Worm (Caenorhabditis elegans) whole organism, midembryonic: ENCODE measurements around the gene C10A4.3.

ENCODE experiments used
- T22C8.4 ChIP-seq: fragments of 200-800 bp; sonication (Bioruptor generic); IDR thresholded peaks from 2 replicates; pipeline ENCODE4 v1.3.6; 2022; ENCODE audit warnings: missing genetic modification characterization, missing compliant biosample characterization
- cog-1 ChIP-seq: sonication (generic microtip); optimal IDR thresholded peaks from 2 replicates; lab custom pipeline; 2016; ENCODE audit warnings: missing genetic modification characterization, missing compliant biosample characterization
- flt-1 ChIP-seq: fragments of 200-800 bp; sonication (Bioruptor generic); IDR thresholded peaks from 2 replicates; pipeline ENCODE4 v1.3.6; 2022; ENCODE audit warnings: missing genetic modification characterization, missing compliant biosample characterization
- klf-2 ChIP-seq: fragments of 200-800 bp; sonication (Bioruptor generic); conservative IDR thresholded peaks from 2 replicates; pipeline ENCODE4 v1.3.6; 2022; ENCODE audit warnings: missing genetic modification reagents, missing genetic modification characterization, missing compliant biosample characterization
- med-1 ChIP-seq: sonication (generic microtip); optimal IDR thresholded peaks from 2 replicates; lab custom pipeline; 2017; ENCODE audit warnings: missing genetic modification characterization, mild to moderate bottlenecking, missing compliant biosample characterization, antibody characterized with exemption, missing genetic modification reagents; ENCODE audit not compliant: insufficient read depth
- ref-1 ChIP-seq: fragments of 200-800 bp; sonication (Bioruptor generic); conservative IDR thresholded peaks from 2 replicates; pipeline ENCODE4 v1.3.6; 2022; ENCODE audit warnings: missing genetic modification reagents, missing genetic modification characterization, missing compliant biosample characterization
- tab-1 ChIP-seq: fragments of 200-800 bp; sonication (Bioruptor generic); IDR thresholded peaks from 2 replicates; pipeline ENCODE4 v1.3.6; 2022; ENCODE audit warnings: missing genetic modification characterization, missing compliant biosample characterization
- ztf-23 ChIP-seq: fragments of 200-800 bp; sonication (Bioruptor generic); IDR thresholded peaks from 2 replicates; pipeline ENCODE4 v1.3.6; 2022; ENCODE audit warnings: missing genetic modification reagents, missing genetic modification characterization, missing compliant biosample characterization
- ztf-29 ChIP-seq: fragments of 200-800 bp; sonication (Bioruptor generic); IDR thresholded peaks from 2 replicates; pipeline ENCODE4 v1.3.6; 2022; ENCODE audit warnings: missing genetic modification reagents, missing genetic modification characterization, missing compliant biosample characterization

Gene C10A4.3

DNA sequence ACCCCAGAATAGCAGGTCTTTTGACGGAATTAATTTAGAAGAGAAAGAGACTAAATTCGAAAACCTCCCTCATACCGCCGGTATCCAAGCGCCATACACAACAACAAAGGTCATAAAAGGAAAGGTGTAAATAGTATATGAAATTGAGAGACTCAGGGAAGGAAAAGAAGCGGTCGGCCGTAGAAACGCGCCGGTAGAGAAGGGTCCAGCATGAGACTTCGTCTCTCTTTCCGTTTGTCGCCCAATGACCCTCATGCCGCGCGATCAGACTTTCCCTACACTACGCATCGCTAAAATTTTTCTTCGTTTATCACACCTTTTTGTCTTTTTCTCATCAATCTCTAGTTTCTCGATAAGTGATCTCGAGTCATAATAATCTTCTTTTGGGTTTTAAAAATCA is 25.0 kb downstream of the C10A4.3 start:
- TF ChIP-seq ref-1 (no peak), tab-1 (GFP tag; lab: Robert Waterston, UW) (no peak), T22C8.4 (GFP tag; lab: Robert Waterston, UW) (no peak), med-1 (no peak), flt-1 (GFP tag; lab: Robert Waterston, UW) (no peak), cog-1 (no peak), ztf-23 (GFP tag; lab: Robert Waterston, UW) (no peak), klf-2 (GFP tag; lab: Robert Waterston, UW) (no peak), ztf-29 (no peak)

DNA sequence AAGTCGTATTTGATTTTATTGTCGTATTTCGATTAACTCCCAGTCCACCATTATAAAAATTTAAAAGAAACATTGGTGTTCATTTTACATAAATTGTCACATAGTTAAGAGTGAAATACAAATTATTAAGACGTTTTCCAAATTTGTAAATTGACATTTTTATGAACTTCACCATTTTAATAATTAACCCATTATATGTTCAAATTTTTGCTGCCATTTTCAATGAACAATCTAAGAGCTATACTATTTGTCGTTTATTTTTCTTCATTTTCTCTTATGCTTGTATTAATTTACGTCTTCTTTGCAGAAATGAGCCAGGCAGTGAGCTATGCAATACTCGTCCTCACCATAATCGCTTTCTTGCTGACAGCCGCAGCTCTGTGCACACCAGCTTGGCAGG is 25.7 kb downstream of the C10A4.3 start, which contains the start of gene clc-2:
TSS of gene clc-2 (plus strand) at position 301 of the 400 bp plus-strand sequence.
- no peak for TF ChIP-seq flt-1 (GFP tag; lab: Robert Waterston, UW)

DNA sequence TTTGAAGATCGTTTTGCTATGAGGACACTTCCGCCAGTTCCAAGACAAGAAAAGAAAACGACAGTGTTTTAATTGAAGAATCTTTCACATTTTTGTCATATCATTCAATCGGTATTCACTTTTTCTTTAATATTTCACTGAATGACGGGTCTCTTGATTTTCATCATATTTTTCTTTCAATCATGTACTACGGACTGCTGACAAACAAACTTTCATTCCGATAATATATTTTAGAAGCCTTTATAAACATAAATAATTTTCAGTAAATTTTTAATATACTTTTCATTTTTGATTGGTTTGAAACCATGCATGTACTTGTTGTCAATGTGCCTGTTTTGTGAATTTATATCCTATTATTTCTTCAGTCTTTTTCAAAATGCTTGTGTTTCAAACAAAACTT is 27.8 kb downstream of the C10A4.3 start, which contains the start of gene clc-5:
TSS of gene clc-5 (plus strand) at position 301 of the 400 bp plus-strand sequence.
- TF ChIP-seq tab-1 (GFP tag; lab: Robert Waterston, UW): no peak
- no peak for TF ChIP-seq med-1

DNA sequence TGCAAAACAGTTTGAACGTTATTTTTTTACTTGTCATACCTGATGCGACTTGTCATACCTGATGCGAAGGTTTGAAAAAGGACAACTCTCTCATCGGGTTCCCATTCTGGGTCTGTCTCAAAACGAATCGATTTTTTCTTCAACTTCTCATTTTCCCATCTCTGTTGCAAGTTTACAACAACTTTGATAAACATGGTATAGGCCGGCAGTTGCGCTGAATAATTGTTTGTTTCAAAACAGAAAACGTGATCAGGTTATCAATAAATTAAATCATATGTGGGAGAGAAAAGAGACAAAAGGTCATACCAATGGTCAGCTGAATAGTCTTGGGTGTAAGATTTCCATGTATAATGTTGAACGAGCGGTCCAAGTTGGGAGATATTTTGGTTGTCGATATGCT is 31.4 kb downstream of the C10A4.3 start:
- no peak for TF ChIP-seq T22C8.4 (GFP tag; lab: Robert Waterston, UW)
- TF ChIP-seq cog-1: no peak
- no peak for TF ChIP-seq med-1
- TF ChIP-seq klf-2 (GFP tag; lab: Robert Waterston, UW): no peak
- TF ChIP-seq ztf-23 (GFP tag; lab: Robert Waterston, UW): no peak
- no peak for TF ChIP-seq tab-1 (GFP tag; lab: Robert Waterston, UW)
- no peak for TF ChIP-seq ztf-29
- no peak for TF ChIP-seq ref-1
- TF ChIP-seq flt-1 (GFP tag; lab: Robert Waterston, UW): no peak

DNA sequence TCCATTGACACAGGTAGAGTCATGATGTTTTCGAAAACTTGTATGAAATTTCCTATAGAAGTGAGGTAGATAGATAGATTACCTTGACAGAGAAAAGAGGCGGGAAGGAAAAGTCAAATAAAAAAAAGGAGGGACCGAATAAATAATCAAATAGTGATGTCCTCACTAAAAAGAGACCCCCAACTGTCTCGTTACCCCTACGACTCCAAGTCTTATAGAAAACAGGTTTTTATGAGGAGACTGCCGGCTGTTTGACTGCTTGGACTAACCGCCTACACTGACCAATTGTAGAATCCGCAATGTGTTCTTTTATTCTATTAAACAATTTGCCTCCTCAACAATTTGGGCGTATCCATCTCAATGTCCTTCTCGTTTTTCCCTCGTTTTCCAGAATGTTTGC is 32.5 kb downstream of the C10A4.3 start, which contains the start of gene C01C10.2:
TSS of gene C01C10.2 (minus strand) at position 170 of the 400 bp plus-strand sequence.
- no peak for TF ChIP-seq ztf-29
- TF ChIP-seq flt-1 (GFP tag; lab: Robert Waterston, UW): no peak
- no peak for TF ChIP-seq med-1
- TF ChIP-seq tab-1 (GFP tag; lab: Robert Waterston, UW): no peak
- no peak for TF ChIP-seq ref-1
- TF ChIP-seq cog-1: no peak
- TF ChIP-seq ztf-23 (GFP tag; lab: Robert Waterston, UW): no peak
- no peak for TF ChIP-seq klf-2 (GFP tag; lab: Robert Waterston, UW)
- no peak for TF ChIP-seq T22C8.4 (GFP tag; lab: Robert Waterston, UW)

DNA sequence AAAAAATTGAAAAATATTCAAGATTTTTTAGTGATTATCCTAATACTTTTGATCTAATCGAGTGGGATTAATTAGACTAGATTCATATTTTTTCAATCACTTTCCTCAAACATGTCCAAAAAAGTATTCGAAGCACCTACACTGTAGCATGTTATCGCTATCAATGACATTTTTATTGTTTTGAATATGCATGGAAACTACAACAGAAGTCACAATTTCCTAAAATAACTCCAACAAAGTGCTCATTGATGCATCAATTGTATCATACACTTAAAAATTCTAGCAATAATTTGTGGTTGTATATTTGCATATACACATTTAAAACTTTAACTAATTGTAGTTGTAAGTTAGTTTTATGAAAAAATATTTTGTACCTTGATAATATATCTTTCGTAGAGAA is 34.6 kb downstream of the C10A4.3 start:
- TF ChIP-seq ztf-23 (GFP tag; lab: Robert Waterston, UW): no peak
- TF ChIP-seq flt-1 (GFP tag; lab: Robert Waterston, UW): no peak
- TF ChIP-seq ztf-29: no peak
- no peak for TF ChIP-seq med-1
- TF ChIP-seq T22C8.4 (GFP tag; lab: Robert Waterston, UW): no peak
- TF ChIP-seq tab-1 (GFP tag; lab: Robert Waterston, UW): no peak

DNA sequence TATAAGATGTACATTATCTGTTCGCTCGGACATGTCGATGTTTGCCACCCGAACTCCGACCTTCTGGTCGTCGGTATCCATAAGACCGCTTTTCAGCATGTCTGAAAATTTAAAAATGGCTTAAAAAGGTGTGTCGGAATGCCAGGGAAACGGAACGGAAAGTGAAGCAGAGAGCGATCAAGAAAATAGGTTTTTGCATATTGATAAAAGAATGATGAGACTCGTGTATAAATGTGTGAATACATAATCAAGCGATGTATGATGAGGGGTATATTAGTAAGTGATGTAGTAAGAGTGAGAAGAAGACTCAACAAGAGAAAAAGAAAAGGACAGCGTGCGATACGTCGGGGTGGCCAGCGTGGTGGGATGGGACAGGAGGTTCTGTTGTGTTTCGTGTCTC is 37.0 kb downstream of the C10A4.3 start, which contains the start of gene acl-12:
TSS of gene acl-12 (minus strand) at position 101 of the 400 bp plus-strand sequence.
- TF ChIP-seq klf-2 (GFP tag; lab: Robert Waterston, UW): no peak
- no peak for TF ChIP-seq ztf-29
- TF ChIP-seq tab-1 (GFP tag; lab: Robert Waterston, UW): no peak
- no peak for TF ChIP-seq ztf-23 (GFP tag; lab: Robert Waterston, UW)
- TF ChIP-seq flt-1 (GFP tag; lab: Robert Waterston, UW): no peak
- no peak for TF ChIP-seq med-1
- no peak for TF ChIP-seq ref-1
- TF ChIP-seq cog-1: no peak
- TF ChIP-seq T22C8.4 (GFP tag; lab: Robert Waterston, UW): no peak

DNA sequence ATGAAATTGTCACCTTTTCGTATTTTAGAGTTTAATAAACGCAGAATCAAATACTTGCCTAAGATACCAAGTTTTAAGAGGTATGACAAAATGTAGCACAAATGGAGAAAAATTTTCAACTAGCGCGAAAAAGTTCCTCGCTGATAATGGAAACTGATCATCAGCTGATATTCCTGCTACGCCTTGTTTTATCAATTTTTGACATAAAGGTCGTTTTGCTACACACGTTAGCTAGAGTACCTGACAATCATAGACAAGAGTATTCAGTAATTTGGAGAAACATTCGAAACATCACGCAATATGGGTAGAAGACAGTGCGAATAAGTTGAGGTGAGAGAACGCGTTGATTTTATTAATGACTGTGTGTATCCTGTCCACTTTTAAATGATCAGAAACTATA is 40.2 kb downstream of the C10A4.3 start:
- TF ChIP-seq ztf-29: no peak
- TF ChIP-seq flt-1 (GFP tag; lab: Robert Waterston, UW): no peak
- TF ChIP-seq ref-1: no peak
- TF ChIP-seq tab-1 (GFP tag; lab: Robert Waterston, UW): no peak
- no peak for TF ChIP-seq med-1
- no peak for TF ChIP-seq klf-2 (GFP tag; lab: Robert Waterston, UW)
- no peak for TF ChIP-seq T22C8.4 (GFP tag; lab: Robert Waterston, UW)
- TF ChIP-seq ztf-23 (GFP tag; lab: Robert Waterston, UW): no peak
- TF ChIP-seq cog-1: no peak

DNA sequence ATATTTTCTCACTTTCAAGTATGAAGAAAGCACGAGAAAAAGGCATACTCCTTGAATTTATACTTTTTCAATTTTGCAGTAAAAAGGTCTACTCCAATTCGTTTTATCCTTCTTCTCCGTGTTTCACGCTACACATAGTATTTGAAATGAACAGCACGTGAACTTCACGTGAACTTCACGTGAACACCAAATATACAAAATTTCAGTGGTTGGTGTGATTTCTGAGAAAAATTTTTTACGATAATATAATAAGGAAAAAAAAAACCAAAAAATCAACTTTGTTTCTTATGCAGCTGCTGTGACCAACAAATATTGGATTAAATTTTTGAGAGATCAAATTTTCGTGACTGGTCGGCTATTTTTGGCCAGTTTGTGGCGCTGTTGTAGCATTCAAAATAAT is 41.0 kb downstream of the C10A4.3 start:
- TF ChIP-seq ref-1 (no peak), tab-1 (GFP tag; lab: Robert Waterston, UW) (no peak), klf-2 (GFP tag; lab: Robert Waterston, UW) (no peak), flt-1 (GFP tag; lab: Robert Waterston, UW) (no peak), ztf-29 (no peak), ztf-23 (GFP tag; lab: Robert Waterston, UW) (no peak), cog-1 (no peak), T22C8.4 (GFP tag; lab: Robert Waterston, UW) (no peak), med-1 (no peak)

DNA sequence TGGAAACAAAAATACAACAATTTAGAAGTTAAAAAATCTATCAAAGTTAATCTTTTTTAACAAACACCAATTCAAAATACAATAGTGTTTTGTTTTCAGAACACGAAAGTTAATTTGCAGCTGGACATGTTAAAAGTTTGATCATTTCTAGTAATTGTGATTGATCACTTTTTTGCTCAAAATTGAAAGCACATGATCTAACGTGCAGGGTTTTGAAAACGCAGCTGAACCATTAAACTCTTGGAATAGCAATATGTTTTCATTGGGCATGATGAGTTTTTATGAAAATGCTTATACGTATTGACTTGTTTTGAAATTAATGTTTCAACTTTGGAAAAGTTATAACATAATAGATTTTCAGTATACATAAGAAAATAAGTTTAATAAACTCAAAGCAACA is 41.8 kb downstream of the C10A4.3 start:
- TF ChIP-seq cog-1 (no peak), klf-2 (GFP tag; lab: Robert Waterston, UW) (no peak), ztf-29 (no peak), T22C8.4 (GFP tag; lab: Robert Waterston, UW) (no peak), flt-1 (GFP tag; lab: Robert Waterston, UW) (no peak), tab-1 (GFP tag; lab: Robert Waterston, UW) (no peak), ztf-23 (GFP tag; lab: Robert Waterston, UW) (no peak), med-1 (no peak), ref-1 (no peak)

DNA sequence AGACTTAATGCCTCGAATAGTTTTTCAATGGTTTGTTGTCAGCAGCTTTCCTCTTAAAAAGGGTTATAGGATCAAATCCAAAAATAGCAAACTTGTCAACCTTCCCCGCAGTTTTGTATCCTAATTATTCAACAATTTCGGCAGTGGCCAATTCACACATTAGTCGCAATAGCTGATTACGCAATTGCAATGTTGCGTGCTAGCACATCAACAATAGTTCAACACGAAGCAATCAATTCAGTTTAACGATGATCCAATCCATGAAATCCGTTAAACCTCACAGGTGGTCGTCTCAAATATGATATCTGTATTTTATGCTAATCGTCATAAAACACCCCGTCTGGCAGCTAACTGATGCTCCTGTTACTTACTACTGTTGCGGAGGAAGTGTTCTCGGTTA is 47.1 kb downstream of the C10A4.3 start:
- TF ChIP-seq ztf-29: no peak
- TF ChIP-seq tab-1 (GFP tag; lab: Robert Waterston, UW): 0 out of 2 replicates have a peak, but pooled peaks have one; percentile 53
- TF ChIP-seq T22C8.4 (GFP tag; lab: Robert Waterston, UW): no peak
- no peak for TF ChIP-seq flt-1 (GFP tag; lab: Robert Waterston, UW)
- no peak for TF ChIP-seq med-1
